Fruit fly (Drosophila melanogaster): ENCODE results near the gene CG42594.

CG42594 gene

dm6 chrX:4955788-4956442, 115.3 kb downstream of the CG42594 start:
- TF ChIP-seq Clk (GFP tag; optimal IDR thresholded peaks at IDR 0.05) (no peak), tj (GFP tag; optimal IDR thresholded peaks at IDR 0.05) (peak; percentile 61), toe (GFP tag; optimal IDR thresholded peaks at IDR 0.05) (no peak), Crg-1 (GFP tag; optimal IDR thresholded peaks at IDR 0.05) (peak; percentile 13), CG12768 (GFP tag; optimal IDR thresholded peaks at IDR 0.05) (no peak), cnc (optimal IDR thresholded peaks at IDR 0.05) (no peak), CG11617 (GFP tag; optimal IDR thresholded peaks at IDR 0.05) (peak; percentile 12), bab1 (GFP tag; optimal IDR thresholded peaks at IDR 0.05) (peak; percentile 79), pad (GFP tag; optimal IDR thresholded peaks at IDR 0.05) (no peak), Mnt (GFP tag; optimal IDR thresholded peaks at IDR 0.05) (no peak), ovo (GFP tag; optimal IDR thresholded peaks at IDR 0.05) (peak; percentile 97), Hr96 (GFP tag; optimal IDR thresholded peaks at IDR 0.05) (no peak)

Measured in whole organism, adult.